Worm (Caenorhabditis elegans) whole organism, mixed stage, embryonic: ENCODE data around the gene EGAP4.1.

Experiments used
- blmp-1 ChIP-seq: fragments of 150-350 bp; optimal IDR thresholded peaks from 2 replicates; lab custom pipeline; 2014; ENCODE audit warnings: missing biosample characterization, missing genetic modification characterization
- mep-1 ChIP-seq: fragments of 150-350 bp; optimal IDR thresholded peaks from 2 replicates; lab custom pipeline; 2017; ENCODE audit warnings: missing biosample characterization, missing genetic modification reagents, missing genetic modification characterization, inconsistent platforms
- nhr-28 ChIP-seq: fragments of 150-350 bp; optimal IDR thresholded peaks from 2 replicates; lab custom pipeline; 2014; ENCODE audit warnings: missing biosample characterization, missing genetic modification characterization
- ztf-11 ChIP-seq: fragments of 150-350 bp; optimal IDR thresholded peaks from 2 replicates; lab custom pipeline; 2014; ENCODE audit warnings: missing biosample characterization, missing genetic modification characterization

DNA sequence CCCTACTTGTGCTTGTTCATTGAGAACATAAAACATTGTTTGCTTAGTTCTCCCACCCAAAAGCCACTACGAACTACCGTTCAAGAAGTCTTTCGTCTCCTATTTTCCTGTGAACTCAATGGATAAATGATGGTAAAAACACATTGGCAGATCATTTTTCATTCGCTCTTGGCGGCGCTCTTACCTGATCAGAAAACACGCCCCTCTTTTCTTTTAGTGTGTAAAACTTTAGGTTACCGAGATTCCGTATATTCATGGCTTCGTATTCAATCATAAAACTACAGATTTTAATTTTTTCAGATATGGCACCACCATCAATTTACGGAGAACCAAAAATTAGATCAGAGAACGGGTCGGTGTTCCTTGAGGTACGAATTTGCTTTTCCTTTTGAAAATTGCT is 36.4 kb upstream of the EGAP4.1 start, which contains the start of gene zig-12:
- TF ChIP-seq mep-1 (tag; lab: Kevin White, UChicago) (no peak), nhr-28 (tag; lab: Kevin White, UChicago) (no peak), ztf-11 (tag; lab: Kevin White, UChicago) (no peak), blmp-1 (tag; lab: Kevin White, UChicago) (no peak)
